Worm (Caenorhabditis elegans): ENCODE results near the gene grl-27.

- TF ChIP-seq pha-4 (tag; optimal IDR thresholded peaks at IDR 0.05) (no peak), ztf-4 (tag; optimal IDR thresholded peaks at IDR 0.05) (no peak), nhr-12 (tag; optimal IDR thresholded peaks at IDR 0.05) (no peak), lsy-12 (tag; optimal IDR thresholded peaks at IDR 0.05) (no peak), nhr-28 (tag; optimal IDR thresholded peaks at IDR 0.05) (no peak), ama-1 (optimal IDR thresholded peaks at IDR 0.05) (no peak), nhr-76 (tag; optimal IDR thresholded peaks at IDR 0.05) (no peak), ceh-28 (tag; optimal IDR thresholded peaks at IDR 0.05) (no peak), lin-39 (tag; optimal IDR thresholded peaks at IDR 0.05) (no peak), snpc-4 (tag; optimal IDR thresholded peaks at IDR 0.05) (no peak), fkh-10 (GFP tag; optimal IDR thresholded peaks at IDR 0.05) (no peak)
Measured at ce11 chrV:3552740-3553469, 22.8 kb downstream of the grl-27 start, which contains the start of gene T24A6.20.
